Worm (Caenorhabditis elegans) whole organism, L1 larva: ENCODE measurements around the gene dcaf-1.

Experiments used
- alr-1 ChIP-seq: fragments of 200-800 bp; sonication (Bioruptor generic); optimal IDR thresholded peaks from 2 replicates; lab custom pipeline; 2018; ENCODE audit warnings: borderline replicate concordance, mild to moderate bottlenecking, missing genetic modification characterization, missing compliant biosample characterization
- ama-1 ChIP-seq: fragments of 150-350 bp; optimal IDR thresholded peaks from 2 replicates; lab custom pipeline; 2014
- blmp-1 ChIP-seq: fragments of 150-350 bp; optimal IDR thresholded peaks from 2 replicates; lab custom pipeline; 2014; ENCODE audit warnings: missing biosample characterization, missing genetic modification characterization
- ceh-8 ChIP-seq: fragments of 200-800 bp; sonication (Bioruptor generic); optimal IDR thresholded peaks from 2 replicates; lab custom pipeline; 2018; ENCODE audit warnings: mild to moderate bottlenecking, missing genetic modification characterization, moderate library complexity, missing compliant biosample characterization
- ceh-90 ChIP-seq: sonication (generic microtip); optimal IDR thresholded peaks from 2 replicates; lab custom pipeline; 2016; ENCODE audit warnings: missing genetic modification characterization, missing compliant biosample characterization
- dsc-1 ChIP-seq: sonication (generic microtip); optimal IDR thresholded peaks from 2 replicates; lab custom pipeline; 2016; ENCODE audit warnings: mild to moderate bottlenecking, missing genetic modification characterization, missing compliant biosample characterization
- elt-2 ChIP-seq: sonication (generic microtip); optimal IDR thresholded peaks from 2 replicates; lab custom pipeline; 2016; ENCODE audit warnings: missing genetic modification characterization, mild to moderate bottlenecking, inconsistent platforms, missing compliant biosample characterization, missing genetic modification reagents
- hpl-2 ChIP-seq: fragments of 150-350 bp; optimal IDR thresholded peaks from 2 replicates; lab custom pipeline; 2014; ENCODE audit warnings: missing biosample characterization, missing genetic modification reagents, missing genetic modification characterization
- irx-1 ChIP-seq: sonication (generic microtip); optimal IDR thresholded peaks from 2 replicates; lab custom pipeline; 2016; ENCODE audit warnings: missing genetic modification characterization, missing compliant biosample characterization
- lin-13 ChIP-seq: fragments of 150-350 bp; optimal IDR thresholded peaks from 2 replicates; lab custom pipeline; 2014; ENCODE audit warnings: missing biosample characterization, missing genetic modification reagents, missing genetic modification characterization
- lin-14 ChIP-seq: fragments of 200-800 bp; sonication (Bioruptor generic); optimal IDR thresholded peaks from 2 replicates; lab custom pipeline; 2018; ENCODE audit warnings: mild to moderate bottlenecking, missing genetic modification characterization, moderate library complexity, missing compliant biosample characterization
- lin-15B ChIP-seq: fragments of 150-350 bp; sonication (generic microtip); optimal IDR thresholded peaks from 3 replicates; lab custom pipeline; 2014; ENCODE audit warnings: missing biosample characterization, missing genetic modification characterization
- mab-9 ChIP-seq: fragments of 200-800 bp; sonication (Bioruptor generic); IDR thresholded peaks from 2 replicates; pipeline ENCODE4 v1.3.6; 2022; ENCODE audit warnings: missing genetic modification reagents, missing genetic modification characterization, missing compliant biosample characterization
- mep-1 ChIP-seq: fragments of 150-350 bp; optimal IDR thresholded peaks from 2 replicates; lab custom pipeline; 2014; ENCODE audit warnings: missing biosample characterization, missing genetic modification characterization
- nhr-237 ChIP-seq: fragments of 150-350 bp; optimal IDR thresholded peaks from 2 replicates; lab custom pipeline; 2014; ENCODE audit warnings: missing biosample characterization, missing genetic modification characterization
- nhr-28 ChIP-seq: fragments of 150-350 bp; optimal IDR thresholded peaks from 2 replicates; lab custom pipeline; 2014; ENCODE audit warnings: missing biosample characterization, missing genetic modification characterization
- nhr-47 ChIP-seq: sonication (generic microtip); optimal IDR thresholded peaks from 2 replicates; lab custom pipeline; 2016; ENCODE audit warnings: mild to moderate bottlenecking, missing genetic modification characterization, moderate library complexity, missing compliant biosample characterization
- nhr-76 ChIP-seq: sonication (generic microtip); optimal IDR thresholded peaks from 2 replicates; lab custom pipeline; 2017; ENCODE audit warnings: missing biosample characterization, missing genetic modification characterization
- nhr-77 ChIP-seq: fragments of 150-350 bp; optimal IDR thresholded peaks from 2 replicates; lab custom pipeline; 2014; ENCODE audit warnings: missing biosample characterization, missing genetic modification characterization
- nhr-85 ChIP-seq: sonication (generic microtip); peaks from one replicate; lab custom pipeline; 2016; ENCODE audit warnings: missing genetic modification characterization, inconsistent platforms, missing compliant biosample characterization
- pax-3 ChIP-seq: fragments of 200-800 bp; sonication (Bioruptor generic); optimal IDR thresholded peaks from 2 replicates; lab custom pipeline; 2018; ENCODE audit warnings: mild to moderate bottlenecking, missing genetic modification characterization, moderate library complexity, missing compliant biosample characterization
- pqm-1 ChIP-seq: sonication (generic microtip); optimal IDR thresholded peaks from 3 replicates; lab custom pipeline; 2017; ENCODE audit warnings: missing biosample characterization, missing genetic modification characterization
- snpc-4 ChIP-seq: fragments of 150-350 bp; optimal IDR thresholded peaks from 2 replicates; lab custom pipeline; 2014; ENCODE audit warnings: missing biosample characterization, missing genetic modification characterization
- snu-23 ChIP-seq: sonication (generic microtip); optimal IDR thresholded peaks from 2 replicates; lab custom pipeline; 2016; ENCODE audit warnings: missing genetic modification characterization, missing compliant biosample characterization
- sox-4 ChIP-seq: sonication (generic microtip); optimal IDR thresholded peaks from 2 replicates; lab custom pipeline; 2016; ENCODE audit warnings: missing genetic modification characterization, missing compliant biosample characterization
- unc-130 ChIP-seq: fragments of 150-350 bp; optimal IDR thresholded peaks from 2 replicates; lab custom pipeline; 2017; ENCODE audit warnings: missing biosample characterization, missing genetic modification characterization, inconsistent platforms
- unc-30 ChIP-seq: sonication (generic microtip); optimal IDR thresholded peaks from 2 replicates; lab custom pipeline; 2017; ENCODE audit warnings: missing biosample characterization, missing genetic modification characterization
- unc-86 ChIP-seq: sonication (generic microtip); optimal IDR thresholded peaks from 2 replicates; lab custom pipeline; 2016; ENCODE audit warnings: missing genetic modification characterization, missing compliant biosample characterization
- vab-15 ChIP-seq: sonication (generic microtip); optimal IDR thresholded peaks from 2 replicates; lab custom pipeline; 2017; ENCODE audit warnings: missing genotype, mild to moderate bottlenecking, missing genetic modification characterization, missing compliant biosample characterization
- xbp-1 ChIP-seq: sonication (generic microtip); optimal IDR thresholded peaks from 2 replicates; lab custom pipeline; 2016; ENCODE audit warnings: missing genetic modification characterization, missing compliant biosample characterization
- zag-1 ChIP-seq: fragments of 150-350 bp; optimal IDR thresholded peaks from 2 replicates; lab custom pipeline; 2014; ENCODE audit warnings: missing biosample characterization, missing genetic modification characterization
- zip-4 ChIP-seq: fragments of 200-800 bp; sonication (Bioruptor generic); optimal IDR thresholded peaks from 2 replicates; lab custom pipeline; 2018; ENCODE audit warnings: mild to moderate bottlenecking, missing genetic modification characterization, moderate library complexity, missing compliant biosample characterization
- ztf-11 ChIP-seq, 2 experiments: sonication (generic microtip); optimal IDR thresholded peaks; 2 replicates each; lab custom pipeline; 2016 to 2017; ENCODE audit warnings: missing genetic modification characterization in 2 of 2, missing biosample characterization in 1 of 2, missing compliant biosample characterization in 1 of 2

Gene dcaf-1

DNA sequence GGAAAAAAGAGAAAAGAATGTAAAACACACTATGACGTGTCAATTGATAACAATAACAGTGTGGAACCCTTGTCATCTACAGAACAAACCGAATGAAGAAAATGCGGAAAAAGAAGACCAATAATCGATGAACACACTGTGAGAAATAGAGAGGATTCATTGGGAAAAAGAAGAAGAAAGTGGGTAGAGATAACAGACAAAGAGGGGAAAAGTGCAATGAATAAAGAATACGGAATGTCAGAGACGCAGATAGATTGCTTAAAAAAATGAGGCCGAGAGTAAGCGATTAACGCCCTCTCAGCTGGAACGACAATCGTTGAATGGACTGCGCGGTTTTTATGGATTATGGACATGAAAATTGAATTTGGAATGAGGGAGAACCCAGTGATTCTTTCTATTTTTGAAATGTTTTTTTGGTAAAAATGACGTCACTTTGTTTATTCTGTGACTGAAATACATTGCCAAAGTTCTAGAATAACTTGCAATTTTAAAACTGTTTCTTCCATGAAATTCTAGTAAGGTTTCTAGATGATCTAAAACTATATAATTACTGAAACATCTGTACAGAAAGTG lies 58.6 kb downstream of the dcaf-1 start, which contains the start of gene amph-1 (continued):
- TF ChIP-seq lin-13 (no peak), nhr-76 (tag; lab: Kevin White, UChicago) (no peak), unc-86 (no peak), snpc-4 (tag; lab: Kevin White, UChicago) (no peak), nhr-47 (tag; lab: Kevin White, UChicago) (no peak), elt-2 (tag; lab: Kevin White, UChicago) (no peak), unc-30 (tag; lab: Kevin White, UChicago) (no peak), sox-4 (tag; lab: Kevin White, UChicago) (no peak), vab-15 (tag; lab: Kevin White, UChicago) (no peak), dsc-1 (tag; lab: Kevin White, UChicago) (no peak), nhr-28 (no peak), ztf-11 (tag; optimal IDR thresholded peaks at IDR 0.05; lab: Kevin White, UChicago) (no peak), pqm-1 (no peak), nhr-77 (tag; lab: Kevin White, UChicago) (no peak), lin-15B (tag; lab: Kevin White, UChicago) (no peak), nhr-237 (tag; lab: Kevin White, UChicago) (no peak), zag-1 (no peak), mep-1 (peak; percentile 65), ceh-90 (no peak), zip-4 (GFP tag; lab: Kevin White, UChicago) (no peak), nhr-85 (tag; lab: Kevin White, UChicago) (peak; percentile 57), unc-130 (tag; lab: Kevin White, UChicago) (no peak), snu-23 (peak; percentile 58), hpl-2 (GFP tag; lab: Kevin White, UChicago) (no peak), lin-14 (GFP tag; lab: Kevin White, UChicago) (peak; percentile 83), pax-3 (tag; lab: Kevin White, UChicago) (no peak), alr-1 (no peak), xbp-1 (tag; lab: Kevin White, UChicago) (no peak), irx-1 (tag; lab: Kevin White, UChicago) (no peak), blmp-1 (tag; lab: Kevin White, UChicago) (peak; percentile 75), mab-9 (GFP tag; lab: Robert Waterston, UW) (no peak), ama-1 (lab: Kevin White, UChicago) (no peak), ceh-8 (GFP tag; lab: Kevin White, UChicago) (no peak)
